Worm (Caenorhabditis elegans) whole organism, L4/young adult: Measurements from ENCODE around the gene yif-1.

ENCODE experiments used
- W03F9.2 ChIP-seq: fragments of 150-350 bp; optimal IDR thresholded peaks from 2 replicates; lab custom pipeline; 2014; ENCODE audit warnings: missing biosample characterization, missing genetic modification characterization
- dao-5 ChIP-seq: sonication (generic microtip); optimal IDR thresholded peaks from 2 replicates; lab custom pipeline; 2016; ENCODE audit warnings: missing genotype, missing genetic modification characterization, moderate library complexity, missing compliant biosample characterization
- him-1 ChIP-seq: sonication (generic microtip); optimal IDR thresholded peaks from 2 replicates; lab custom pipeline; 2016; ENCODE audit warnings: missing genotype, missing genetic modification reagents, missing genetic modification characterization, missing compliant biosample characterization

- TF ChIP-seq him-1 (tag; lab: Kevin White, UChicago) (no peak), W03F9.2 (tag; lab: Kevin White, UChicago) (no peak), dao-5 (tag; lab: Kevin White, UChicago) (no peak)
These were observed 4.0 kb upstream of the yif-1 start for ce11 chrV:10058748-10059147.
